Worm (Caenorhabditis elegans) whole organism, young adult: ENCODE results near the gene T16G1.13.

Experiments
- F23B12.7 ChIP-seq: sonication (generic microtip); optimal IDR thresholded peaks from 2 replicates; lab custom pipeline; 2017; ENCODE audit warnings: missing genetic modification characterization, mild to moderate bottlenecking, missing compliant biosample characterization, antibody characterized with exemption, moderate library complexity; ENCODE audit not compliant: insufficient read depth
- F33H1.4 ChIP-seq: fragments of 200-800 bp; sonication (Bioruptor generic); IDR thresholded peaks from 2 replicates; pipeline ENCODE4 v1.3.6; 2022; ENCODE audit warnings: missing genetic modification reagents, missing genetic modification characterization, missing compliant biosample characterization
- F37B4.10 ChIP-seq: fragments of 200-800 bp; sonication (Bioruptor generic); IDR thresholded peaks from 2 replicates; pipeline ENCODE4 v1.3.6; 2022; ENCODE audit warnings: missing genetic modification characterization, missing compliant biosample characterization
- F57A8.1 ChIP-seq: fragments of 200-800 bp; sonication (Bioruptor generic); optimal IDR thresholded peaks from 2 replicates; lab custom pipeline; 2018; ENCODE audit warnings: mild to moderate bottlenecking, missing genetic modification characterization, moderate library complexity, missing compliant biosample characterization
- F57C9.4 ChIP-seq: sonication (generic microtip); optimal IDR thresholded peaks from 2 replicates; lab custom pipeline; 2017; ENCODE audit warnings: mild to moderate bottlenecking, missing genetic modification characterization, missing compliant biosample characterization
- T26A5.8 ChIP-seq: sonication (generic microtip); optimal IDR thresholded peaks from 2 replicates; lab custom pipeline; 2016; ENCODE audit warnings: missing genetic modification characterization, missing compliant biosample characterization
- Y53F4B.3 ChIP-seq: fragments of 200-800 bp; sonication (Bioruptor generic); IDR thresholded peaks from 2 replicates; pipeline ENCODE4 v1.3.6; 2022; ENCODE audit warnings: missing genetic modification reagents, missing genetic modification characterization, missing compliant biosample characterization
- Y56A3A.18 ChIP-seq: fragments of 200-800 bp; sonication (Bioruptor generic); IDR thresholded peaks from 2 replicates; pipeline ENCODE4 v1.3.6; 2022; ENCODE audit warnings: missing genetic modification reagents, missing genetic modification characterization, missing compliant biosample characterization
- Y67H2A.10 ChIP-seq: fragments of 200-800 bp; sonication (Bioruptor generic); conservative IDR thresholded peaks from 2 replicates; pipeline ENCODE4 v1.3.6; 2022; ENCODE audit warnings: missing genetic modification reagents, missing genetic modification characterization, missing compliant biosample characterization
- atf-7 ChIP-seq: sonication (generic microtip); optimal IDR thresholded peaks from 2 replicates; lab custom pipeline; 2017; ENCODE audit warnings: mild to moderate bottlenecking, missing genetic modification characterization, missing compliant biosample characterization
- attf-6 ChIP-seq: fragments of 200-800 bp; sonication (Bioruptor generic); IDR thresholded peaks from 2 replicates; pipeline ENCODE4 v1.3.6; 2022; ENCODE audit warnings: missing genetic modification reagents, missing genetic modification characterization, missing compliant biosample characterization
- bed-1 ChIP-seq: fragments of 200-800 bp; sonication (Bioruptor generic); IDR thresholded peaks from 2 replicates; pipeline ENCODE4 v1.3.6; 2022; ENCODE audit warnings: missing genetic modification reagents, missing genetic modification characterization, missing compliant biosample characterization
- chd-7 ChIP-seq: sonication (generic microtip); optimal IDR thresholded peaks from 2 replicates; lab custom pipeline; 2016; ENCODE audit warnings: mild to moderate bottlenecking, missing genetic modification characterization, moderate library complexity, missing compliant biosample characterization
- die-1 ChIP-seq: sonication (generic microtip); optimal IDR thresholded peaks from 2 replicates; lab custom pipeline; 2016; ENCODE audit warnings: missing genotype, mild to moderate bottlenecking, missing genetic modification characterization, missing compliant biosample characterization
- dox-1 ChIP-seq: fragments of 200-800 bp; sonication (Bioruptor generic); IDR thresholded peaks from 2 replicates; pipeline ENCODE4 v1.3.6; 2022; ENCODE audit warnings: missing genetic modification reagents, missing genetic modification characterization, missing compliant biosample characterization
- dpff-1 ChIP-seq: sonication (generic microtip); optimal IDR thresholded peaks from 2 replicates; lab custom pipeline; 2017; ENCODE audit warnings: mild to moderate bottlenecking, missing genetic modification characterization, missing compliant biosample characterization
- dpl-1 ChIP-seq: fragments of 150-350 bp; optimal IDR thresholded peaks from 2 replicates; lab custom pipeline; 2014; ENCODE audit warnings: missing biosample characterization, missing genetic modification reagents, missing genetic modification characterization
- egl-18 ChIP-seq: fragments of 200-800 bp; sonication (Bioruptor generic); IDR thresholded peaks from 2 replicates; pipeline ENCODE4 v1.3.6; 2022; ENCODE audit warnings: missing genetic modification reagents, missing genetic modification characterization, missing compliant biosample characterization
- egrh-3 ChIP-seq: fragments of 200-800 bp; sonication (Bioruptor generic); IDR thresholded peaks from 2 replicates; pipeline ENCODE4 v1.3.6; 2022; ENCODE audit warnings: missing genetic modification reagents, missing genetic modification characterization, missing compliant biosample characterization
- ekl-4 ChIP-seq: fragments of 200-800 bp; sonication (Bioruptor generic); IDR thresholded peaks from 2 replicates; pipeline ENCODE4 v1.3.6; 2022; ENCODE audit warnings: missing genetic modification reagents, missing genetic modification characterization, missing compliant biosample characterization
- hmg-1.2 ChIP-seq: fragments of 200-800 bp; sonication (Bioruptor generic); IDR thresholded peaks from 2 replicates; pipeline ENCODE4 v1.3.6; 2022; ENCODE audit warnings: missing genetic modification reagents, missing genetic modification characterization, missing compliant biosample characterization
- hmg-20 ChIP-seq: fragments of 200-800 bp; sonication (Bioruptor generic); IDR thresholded peaks from 2 replicates; pipeline ENCODE4 v1.3.6; 2022; ENCODE audit warnings: missing genetic modification reagents, missing genetic modification characterization, missing compliant biosample characterization
- hsf-1 ChIP-seq: fragments of 200-800 bp; sonication (Bioruptor generic); IDR thresholded peaks from 2 replicates; pipeline ENCODE4 v1.3.6; 2022; ENCODE audit warnings: missing genetic modification reagents, missing genetic modification characterization, missing compliant biosample characterization
- lag-1 ChIP-seq: fragments of 200-800 bp; sonication (Bioruptor generic); IDR thresholded peaks from 2 replicates; pipeline ENCODE4 v1.3.6; 2022; ENCODE audit warnings: missing genetic modification reagents, missing genetic modification characterization, missing compliant biosample characterization
- lin-26 ChIP-seq: fragments of 200-800 bp; sonication (Bioruptor generic); IDR thresholded peaks from 2 replicates; pipeline ENCODE4 v1.3.6; 2022; ENCODE audit warnings: missing genetic modification reagents, missing genetic modification characterization, missing compliant biosample characterization
- lsl-1 ChIP-seq: fragments of 200-800 bp; sonication (Bioruptor generic); optimal IDR thresholded peaks from 2 replicates; lab custom pipeline; 2018; ENCODE audit warnings: mild to moderate bottlenecking, missing genetic modification characterization, moderate library complexity, missing compliant biosample characterization
- mcd-1 ChIP-seq: fragments of 200-800 bp; sonication (Bioruptor generic); IDR thresholded peaks from 2 replicates; pipeline ENCODE4 v1.3.6; 2022; ENCODE audit warnings: missing genetic modification reagents, missing genetic modification characterization, missing compliant biosample characterization
- mes-4 ChIP-seq: sonication (generic microtip); optimal IDR thresholded peaks from 2 replicates; lab custom pipeline; 2016; ENCODE audit warnings: missing genotype, missing genetic modification characterization, missing compliant biosample characterization
- mxl-1 ChIP-seq: sonication (generic microtip); optimal IDR thresholded peaks from 2 replicates; lab custom pipeline; 2016; ENCODE audit warnings: missing genetic modification characterization, missing compliant biosample characterization
- nfya-1 ChIP-seq: sonication (generic microtip); optimal IDR thresholded peaks from 2 replicates; lab custom pipeline; 2017; ENCODE audit warnings: antibody characterized with exemption, missing compliant biosample characterization, missing genetic modification characterization, borderline replicate concordance; ENCODE audit not compliant: insufficient read depth
- nfyb-1 ChIP-seq: fragments of 200-800 bp; sonication (Bioruptor generic); IDR thresholded peaks from 2 replicates; pipeline ENCODE4 v1.3.6; 2022; ENCODE audit warnings: missing genetic modification reagents, missing genetic modification characterization, missing compliant biosample characterization
- nhr-90 ChIP-seq: sonication (generic microtip); optimal IDR thresholded peaks from 2 replicates; lab custom pipeline; 2016; ENCODE audit warnings: missing genotype, mild to moderate bottlenecking, missing genetic modification characterization, missing compliant biosample characterization
- repo-1 ChIP-seq: sonication (generic microtip); optimal IDR thresholded peaks from 2 replicates; lab custom pipeline; 2017; ENCODE audit warnings: mild to moderate bottlenecking, missing genetic modification characterization, missing compliant biosample characterization
- snpc-1.1 ChIP-seq: sonication (generic microtip); optimal IDR thresholded peaks from 2 replicates; lab custom pipeline; 2017; ENCODE audit warnings: missing genetic modification characterization, mild to moderate bottlenecking, missing compliant biosample characterization, antibody characterized with exemption, moderate library complexity, missing genotype, missing genetic modification reagents; ENCODE audit not compliant: insufficient read depth
- snpc-1.3 ChIP-seq: sonication (generic microtip); optimal IDR thresholded peaks from 2 replicates; lab custom pipeline; 2017; ENCODE audit warnings: missing genetic modification characterization, mild to moderate bottlenecking, missing compliant biosample characterization, antibody characterized with exemption, moderate library complexity, missing genotype, missing genetic modification reagents; ENCODE audit not compliant: insufficient read depth
- snpc-3.4 ChIP-seq: sonication (generic microtip); optimal IDR thresholded peaks from 2 replicates; lab custom pipeline; 2017; ENCODE audit warnings: missing genetic modification characterization, mild to moderate bottlenecking, missing compliant biosample characterization, antibody characterized with exemption, moderate library complexity, missing genotype, missing genetic modification reagents
- unc-130 ChIP-seq: sonication (generic microtip); optimal IDR thresholded peaks from 2 replicates; lab custom pipeline; 2016; ENCODE audit warnings: missing genetic modification reagents, missing genetic modification characterization, missing compliant biosample characterization
- ztf-18 ChIP-seq: sonication (generic microtip); optimal IDR thresholded peaks from 2 replicates; lab custom pipeline; 2016; ENCODE audit warnings: missing genotype, mild to moderate bottlenecking, missing genetic modification characterization, missing compliant biosample characterization
- ztf-22 ChIP-seq: fragments of 200-800 bp; sonication (Bioruptor generic); optimal IDR thresholded peaks from 2 replicates; lab custom pipeline; 2018; ENCODE audit warnings: mild to moderate bottlenecking, missing genetic modification characterization, moderate library complexity, missing compliant biosample characterization
- ztf-25 ChIP-seq: fragments of 200-800 bp; sonication (Bioruptor generic); IDR thresholded peaks from 2 replicates; pipeline ENCODE4 v1.3.6; 2022; ENCODE audit warnings: missing genetic modification reagents, missing genetic modification characterization, missing compliant biosample characterization
- ztf-28 ChIP-seq: fragments of 200-800 bp; sonication (Bioruptor generic); IDR thresholded peaks from 2 replicates; pipeline ENCODE4 v1.3.6; 2022; ENCODE audit warnings: missing genetic modification reagents, missing genetic modification characterization, missing compliant biosample characterization
- ztf-3 ChIP-seq: fragments of 200-800 bp; sonication (Bioruptor generic); optimal IDR thresholded peaks from 2 replicates; lab custom pipeline; 2018; ENCODE audit warnings: mild to moderate bottlenecking, missing genetic modification characterization, missing compliant biosample characterization
- ztf-6 ChIP-seq: fragments of 200-800 bp; sonication (Bioruptor generic); IDR thresholded peaks from 2 replicates; pipeline ENCODE4 v1.3.6; 2022; ENCODE audit warnings: missing genetic modification reagents, missing genetic modification characterization, missing compliant biosample characterization

The T16G1.13 gene

ce11 chrV:12988256-12988655, 38.5 kb downstream of the T16G1.13 start, which contains the start of gene F15B9.8:
F15B9.8 (plus strand) TSS chrV:12988556.
- TF ChIP-seq nfya-1 (tag; lab: Kevin White, UChicago), result no peak
- TF ChIP-seq mcd-1, result no peak
- no peak for TF ChIP-seq T26A5.8
- TF ChIP-seq dox-1 (GFP tag; lab: Robert Waterston, UW), result no peak
- no peak for TF ChIP-seq atf-7 (tag; lab: Kevin White, UChicago)

ce11 chrV:12992891-12993290, 43.2 kb downstream of the T16G1.13 start, which contains the start of the genes F15B9.11 and dsl-7:
F15B9.11 (minus strand) TSS chrV:12992895.
dsl-7 (plus strand) TSS chrV:12993150.
- TF ChIP-seq repo-1 (tag; lab: Kevin White, UChicago), result no peak
- TF ChIP-seq ztf-18, result no peak
- no peak for TF ChIP-seq F23B12.7 (tag; lab: Kevin White, UChicago)
- TF ChIP-seq lsl-1 (GFP tag; lab: Kevin White, UChicago), result no peak

- TF ChIP-seq snpc-3.4 (tag; lab: Kevin White, UChicago) (no peak), snpc-1.3 (tag; lab: Kevin White, UChicago) (no peak), Y67H2A.10 (no peak), chd-7 (tag; lab: Kevin White, UChicago) (no peak), lag-1 (GFP tag; lab: Robert Waterston, UW) (no peak), ztf-6 (no peak), mxl-1 (tag; lab: Kevin White, UChicago) (no peak), attf-6 (GFP tag; lab: Robert Waterston, UW) (no peak), egl-18 (GFP tag; lab: Robert Waterston, UW) (no peak), bed-1 (GFP tag; lab: Robert Waterston, UW) (no peak), die-1 (tag; lab: Kevin White, UChicago) (no peak), dpff-1 (tag; lab: Kevin White, UChicago) (no peak), nfyb-1 (no peak), snpc-1.1 (tag; lab: Kevin White, UChicago) (no peak), egrh-3 (no peak), ekl-4 (no peak), nhr-90 (tag; lab: Kevin White, UChicago) (no peak)
These were observed 45.6 kb downstream of the T16G1.13 start, which contains the start of gene far-5 for ce11 chrV:12995269-12995668. far-5 (plus strand) TSS chrV:12995569.

- TF ChIP-seq mxl-1 (tag; lab: Kevin White, UChicago) (no peak), F33H1.4 (GFP tag; lab: Robert Waterston, UW) (no peak), ztf-22 (GFP tag; lab: Kevin White, UChicago) (no peak), F57A8.1 (GFP tag; lab: Kevin White, UChicago) (no peak), egl-18 (GFP tag; lab: Robert Waterston, UW) (no peak), Y56A3A.18 (GFP tag; lab: Robert Waterston, UW) (no peak), dpl-1 (no peak), Y53F4B.3 (GFP tag; lab: Robert Waterston, UW) (no peak), lin-26 (GFP tag; lab: Robert Waterston, UW) (no peak), ztf-3 (GFP tag; lab: Kevin White, UChicago) (no peak), bed-1 (GFP tag; lab: Robert Waterston, UW) (no peak), mes-4 (tag; lab: Kevin White, UChicago) (no peak), F37B4.10 (GFP tag; lab: Robert Waterston, UW) (no peak), ztf-28 (GFP tag; lab: Robert Waterston, UW) (no peak), F57C9.4 (no peak), hmg-1.2 (no peak), unc-130 (GFP tag; lab: Kevin White, UChicago) (no peak), ztf-25 (GFP tag; lab: Robert Waterston, UW) (no peak), hmg-20 (GFP tag; lab: Robert Waterston, UW) (no peak), hsf-1 (GFP tag; lab: Robert Waterston, UW) (no peak)
These were observed 47.7 kb downstream of the T16G1.13 start, which contains the start of gene far-3 for ce11 chrV:12997422-12997821. far-3 (minus strand) TSS chrV:12997522.
